Worm (Caenorhabditis elegans) whole organism, L1 larva: ENCODE results near the gene rpn-2.

Experiments used
- ama-1 ChIP-seq: fragments of 150-350 bp; optimal IDR thresholded peaks from 2 replicates; lab custom pipeline; 2014
- ceh-8 ChIP-seq: fragments of 200-800 bp; sonication (Bioruptor generic); optimal IDR thresholded peaks from 2 replicates; lab custom pipeline; 2018; ENCODE audit warnings: mild to moderate bottlenecking, missing genetic modification characterization, moderate library complexity, missing compliant biosample characterization
- ces-1 ChIP-seq: fragments of 150-350 bp; optimal IDR thresholded peaks from 2 replicates; lab custom pipeline; 2014; ENCODE audit warnings: missing biosample characterization, missing genetic modification reagents, missing genetic modification characterization
- dsc-1 ChIP-seq: sonication (generic microtip); optimal IDR thresholded peaks from 2 replicates; lab custom pipeline; 2016; ENCODE audit warnings: mild to moderate bottlenecking, missing genetic modification characterization, missing compliant biosample characterization
- efl-1 ChIP-seq, 4 experiments: fragments of 150-350 bp; optimal IDR thresholded peaks in 3 of 4; peaks in 1 of 4; 1 replicate in 1 of 4; 2 replicates in 3 of 4; lab custom pipeline; 2014; ENCODE audit warnings: missing biosample characterization in 2 of 4, missing genetic modification characterization in 2 of 4, missing genetic modification reagents in 2 of 4
- efl-3 ChIP-seq: fragments of 200-800 bp; sonication (Bioruptor generic); optimal IDR thresholded peaks from 2 replicates; lab custom pipeline; 2018; ENCODE audit warnings: mild to moderate bottlenecking, missing genetic modification characterization, missing compliant biosample characterization
- egl-27 ChIP-seq, 2 experiments: fragments of 150-350 bp in 1 of 2; sonication (generic microtip); optimal IDR thresholded peaks; 3 replicates each; lab custom pipeline; 2017 to 2018; ENCODE audit warnings: missing biosample characterization in 2 of 2, missing genetic modification characterization in 2 of 2, missing genetic modification reagents in 2 of 2
- elt-2 ChIP-seq: sonication (generic microtip); optimal IDR thresholded peaks from 2 replicates; lab custom pipeline; 2016; ENCODE audit warnings: missing genetic modification characterization, mild to moderate bottlenecking, inconsistent platforms, missing compliant biosample characterization, missing genetic modification reagents
- ets-5 ChIP-seq: fragments of 200-800 bp; sonication (Bioruptor generic); IDR thresholded peaks from 2 replicates; pipeline ENCODE4 v1.3.6; 2022; ENCODE audit warnings: missing genetic modification characterization, missing compliant biosample characterization
- hpl-2 ChIP-seq: fragments of 150-350 bp; optimal IDR thresholded peaks from 2 replicates; lab custom pipeline; 2014; ENCODE audit warnings: missing biosample characterization, missing genetic modification reagents, missing genetic modification characterization
- irx-1 ChIP-seq: sonication (generic microtip); optimal IDR thresholded peaks from 2 replicates; lab custom pipeline; 2016; ENCODE audit warnings: missing genetic modification characterization, missing compliant biosample characterization
- jun-1 ChIP-seq: fragments of 150-350 bp; optimal IDR thresholded peaks from 2 replicates; lab custom pipeline; 2014; ENCODE audit warnings: missing biosample characterization, missing genetic modification reagents, missing genetic modification characterization
- lin-13 ChIP-seq: fragments of 150-350 bp; optimal IDR thresholded peaks from 2 replicates; lab custom pipeline; 2014; ENCODE audit warnings: missing biosample characterization, missing genetic modification reagents, missing genetic modification characterization
- lin-14 ChIP-seq: fragments of 200-800 bp; sonication (Bioruptor generic); optimal IDR thresholded peaks from 2 replicates; lab custom pipeline; 2018; ENCODE audit warnings: mild to moderate bottlenecking, missing genetic modification characterization, moderate library complexity, missing compliant biosample characterization
- lin-35 ChIP-seq, 2 experiments: fragments of 150-350 bp; optimal IDR thresholded peaks; 2 replicates each; lab custom pipeline; 2014; ENCODE audit warnings: missing biosample characterization in 2 of 2, missing genetic modification characterization in 2 of 2, missing genetic modification reagents in 2 of 2
- lsy-2 ChIP-seq, 2 experiments: fragments of 150-350 bp; optimal IDR thresholded peaks; 2 replicates each; lab custom pipeline; 2014; ENCODE audit warnings: missing biosample characterization in 2 of 2, missing genetic modification characterization in 2 of 2
- mdl-1 ChIP-seq, 2 experiments: fragments of 150-350 bp; optimal IDR thresholded peaks; 2 replicates each; lab custom pipeline; 2014 to 2017; ENCODE audit warnings: missing biosample characterization in 2 of 2, missing genetic modification characterization in 2 of 2, inconsistent platforms in 1 of 2
- nhr-19 ChIP-seq: fragments of 200-800 bp; sonication (Bioruptor generic); conservative IDR thresholded peaks from 2 replicates; pipeline ENCODE4 v1.3.6; 2022; ENCODE audit warnings: missing genetic modification characterization, missing compliant biosample characterization
- nhr-20 ChIP-seq: sonication (generic microtip); optimal IDR thresholded peaks from 2 replicates; lab custom pipeline; 2016; ENCODE audit warnings: mild to moderate bottlenecking, missing genetic modification characterization, missing compliant biosample characterization
- nhr-71 ChIP-seq: sonication (generic microtip); optimal IDR thresholded peaks from 2 replicates; lab custom pipeline; 2016; ENCODE audit warnings: mild to moderate bottlenecking, missing genetic modification characterization, moderate library complexity, missing compliant biosample characterization
- nhr-84 ChIP-seq: sonication (generic microtip); optimal IDR thresholded peaks from 2 replicates; lab custom pipeline; 2017; ENCODE audit warnings: missing biosample characterization, missing genetic modification characterization
- nhr-90 ChIP-seq: sonication (generic microtip); optimal IDR thresholded peaks from 2 replicates; lab custom pipeline; 2016; ENCODE audit warnings: mild to moderate bottlenecking, missing genetic modification characterization, missing compliant biosample characterization; ENCODE audit not compliant: poor library complexity
- rnt-1 ChIP-seq: sonication (generic microtip); optimal IDR thresholded peaks from 2 replicates; lab custom pipeline; 2016; ENCODE audit warnings: mild to moderate bottlenecking, missing genetic modification characterization, moderate library complexity, missing compliant biosample characterization
- skn-1 ChIP-seq: fragments of 150-350 bp; optimal IDR thresholded peaks from 2 replicates; lab custom pipeline; 2014; ENCODE audit warnings: missing biosample characterization, missing genetic modification characterization
- snu-23 ChIP-seq: sonication (generic microtip); optimal IDR thresholded peaks from 2 replicates; lab custom pipeline; 2016; ENCODE audit warnings: missing genetic modification characterization, missing compliant biosample characterization
- sox-4 ChIP-seq: sonication (generic microtip); optimal IDR thresholded peaks from 2 replicates; lab custom pipeline; 2016; ENCODE audit warnings: missing genetic modification characterization, missing compliant biosample characterization
- tbx-2 ChIP-seq: sonication (generic microtip); optimal IDR thresholded peaks from 2 replicates; lab custom pipeline; 2016; ENCODE audit warnings: missing genetic modification characterization, missing compliant biosample characterization
- tlp-1 ChIP-seq: fragments of 150-350 bp; optimal IDR thresholded peaks from 2 replicates; lab custom pipeline; 2014; ENCODE audit warnings: missing biosample characterization, missing genetic modification characterization
- unc-130 ChIP-seq: fragments of 150-350 bp; optimal IDR thresholded peaks from 2 replicates; lab custom pipeline; 2017; ENCODE audit warnings: missing biosample characterization, missing genetic modification characterization, inconsistent platforms
- unc-30 ChIP-seq: sonication (generic microtip); optimal IDR thresholded peaks from 2 replicates; lab custom pipeline; 2017; ENCODE audit warnings: missing biosample characterization, missing genetic modification characterization
- unc-62 ChIP-seq: fragments of 150-350 bp; optimal IDR thresholded peaks from 2 replicates; lab custom pipeline; 2014; ENCODE audit warnings: missing biosample characterization, missing genetic modification reagents, missing genetic modification characterization
- unc-86 ChIP-seq: sonication (generic microtip); optimal IDR thresholded peaks from 2 replicates; lab custom pipeline; 2016; ENCODE audit warnings: missing genetic modification characterization, missing compliant biosample characterization
- zip-4 ChIP-seq: fragments of 200-800 bp; sonication (Bioruptor generic); optimal IDR thresholded peaks from 2 replicates; lab custom pipeline; 2018; ENCODE audit warnings: mild to moderate bottlenecking, missing genetic modification characterization, moderate library complexity, missing compliant biosample characterization
- ztf-11 ChIP-seq, 2 experiments: sonication (generic microtip); optimal IDR thresholded peaks; 2 replicates each; lab custom pipeline; 2016 to 2017; ENCODE audit warnings: missing genetic modification characterization in 2 of 2, missing biosample characterization in 1 of 2, missing compliant biosample characterization in 1 of 2
- ztf-4 ChIP-seq: fragments of 150-350 bp; optimal IDR thresholded peaks from 2 replicates; lab custom pipeline; 2014; ENCODE audit warnings: missing biosample characterization, missing genetic modification characterization

Gene rpn-2

ce11 chrIII:6176761-6177160 lies 22.2 kb upstream of the rpn-2 start, which contains the start of gene F42A10.6:
TSS of gene F42A10.6 (minus strand) at chrIII:6176861.
- TF ChIP-seq irx-1 (tag; lab: Kevin White, UChicago) (no peak), efl-3 (no peak), lin-14 (no peak), lin-13 (no peak), nhr-90 (tag; lab: Kevin White, UChicago) (no peak), unc-62 (GFP tag; lab: Kevin White, UChicago) (no peak), ces-1 (no peak), ztf-11 (tag; optimal IDR thresholded peaks at IDR 0.05; lab: Kevin White, UChicago) (no peak), zip-4 (GFP tag; lab: Kevin White, UChicago) (no peak), tbx-2 (tag; lab: Kevin White, UChicago) (no peak), skn-1 (tag; lab: Kevin White, UChicago) (no peak), sox-4 (no peak), nhr-71 (tag; lab: Kevin White, UChicago) (no peak), unc-30 (tag; lab: Kevin White, UChicago) (no peak), lsy-2 (tag; optimal IDR thresholded peaks at IDR 0.05; lab: Kevin White, UChicago) (no peak), nhr-20 (no peak), egl-27 (tag; optimal IDR thresholded peaks at IDR 0.05; lab: Kevin White, UChicago) (no peak)

- TF ChIP-seq jun-1 (tag; lab: Kevin White, UChicago) (no peak), elt-2 (tag; lab: Kevin White, UChicago) (peak; percentile 33), nhr-19 (no peak), zip-4 (GFP tag; lab: Kevin White, UChicago) (no peak), unc-30 (tag; lab: Kevin White, UChicago) (no peak), ceh-8 (GFP tag; lab: Kevin White, UChicago) (no peak), dsc-1 (tag; lab: Kevin White, UChicago) (no peak), tlp-1 (tag; lab: Kevin White, UChicago) (no peak)
Observed at ce11 chrIII:6177631-6178030, 21.4 kb upstream of the rpn-2 start.

DNA sequence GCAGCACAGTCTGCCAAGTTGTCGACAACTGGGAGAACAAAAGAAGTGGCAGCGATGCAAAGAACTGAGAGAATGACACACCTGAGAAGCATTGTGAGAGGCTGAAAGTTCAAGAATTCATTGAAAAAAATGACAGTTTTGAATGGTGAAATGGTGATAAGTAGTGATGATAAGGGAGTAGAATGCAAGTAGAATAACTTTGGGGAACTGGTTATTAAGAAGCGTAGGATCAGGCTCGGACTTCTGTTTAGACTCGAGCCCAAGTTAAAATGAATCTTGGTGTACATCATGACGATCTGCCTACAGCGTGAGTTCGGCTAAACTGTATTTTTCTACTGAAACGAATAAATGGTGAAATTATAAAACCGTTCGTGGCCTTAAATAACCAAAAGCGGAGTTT lies 20.4 kb upstream of the rpn-2 start, which contains the start of gene F42A10.7:
Gene F42A10.7 (minus strand): TSS at position 101 of the 400 bp plus-strand sequence.
- no peak for TF ChIP-seq unc-30 (tag; lab: Kevin White, UChicago)
- TF ChIP-seq ets-5 (GFP tag; lab: Robert Waterston, UW): no peak
- TF ChIP-seq ama-1: no peak
- TF ChIP-seq skn-1 (tag; lab: Kevin White, UChicago): no peak
- TF ChIP-seq unc-130 (tag; lab: Kevin White, UChicago): no peak
- no peak for TF ChIP-seq unc-86 (tag; lab: Kevin White, UChicago)
- no peak for TF ChIP-seq jun-1 (tag; lab: Kevin White, UChicago)
- TF ChIP-seq rnt-1 (tag; lab: Kevin White, UChicago): no peak
- no peak for TF ChIP-seq ztf-4
- TF ChIP-seq hpl-2 (GFP tag; lab: Kevin White, UChicago): no peak
- no peak for TF ChIP-seq lsy-2 (tag; optimal IDR thresholded peaks at IDR 0.05; lab: Kevin White, UChicago)
- TF ChIP-seq elt-2 (tag; lab: Kevin White, UChicago): no peak
- no peak for TF ChIP-seq ces-1
- no peak for TF ChIP-seq tbx-2 (tag; lab: Kevin White, UChicago)
- TF ChIP-seq nhr-84 (tag; lab: Kevin White, UChicago): no peak

ce11 chrIII:6179062-6179461 lies 19.9 kb upstream of the rpn-2 start:
- TF ChIP-seq elt-2 (tag; lab: Kevin White, UChicago) (peak; percentile 95), unc-130 (tag; lab: Kevin White, UChicago) (no peak), mdl-1 (tag; optimal IDR thresholded peaks at IDR 0.05; lab: Kevin White, UChicago) (peak in 1 of 2 experiments; percentile 49), snu-23 (GFP tag; lab: Kevin White, UChicago) (no peak), nhr-71 (tag; lab: Kevin White, UChicago) (peak; percentile 21), tlp-1 (tag; lab: Kevin White, UChicago) (no peak), efl-1 (optimal IDR thresholded peaks at IDR 0.05; lab: Kevin White, UChicago) (no peak), efl-1 (GFP tag; optimal IDR thresholded peaks at IDR 0.05 in 1 of 2; lab: Kevin White, UChicago) (peak in 1 of 2 experiments; percentile 76), lin-35 (GFP tag; optimal IDR thresholded peaks at IDR 0.05; lab: Kevin White, UChicago) (peak in 1 of 2 experiments; percentile 5), nhr-20 (peak; percentile 44), efl-3 (no peak)
